Fruit fly (Drosophila melanogaster) whole organism, pupa: ENCODE measurements around the gene tant.
A peak's percentile ranks its signal among the peaks of the same experiment; 100 is the strongest.

Experiments
- CG10348 ChIP-seq: fragments of 200-800 bp; sonication (Bioruptor generic); IDR thresholded peaks from 2 replicates; pipeline ENCODE4 v1.3.6; 2022; ENCODE audit warnings: missing biosample characterization, missing genetic modification characterization
- CG12605 ChIP-seq: fragments of 200-800 bp; sonication (Bioruptor generic); IDR thresholded peaks from 2 replicates; pipeline ENCODE4 v1.3.6; 2022; ENCODE audit warnings: missing biosample characterization, missing genetic modification characterization
- CG13204 ChIP-seq: fragments of 200-800 bp; sonication (Bioruptor generic); optimal IDR thresholded peaks from 2 replicates; lab custom pipeline; 2018; ENCODE audit warnings: missing biosample characterization, mild to moderate bottlenecking, missing genetic modification characterization, moderate library complexity
- CG14655 ChIP-seq: fragments of 200-800 bp; sonication (Bioruptor generic); optimal IDR thresholded peaks from 3 replicates; lab custom pipeline; 2017; ENCODE audit warnings: mild to moderate bottlenecking, missing biosample characterization, missing genetic modification reagents, missing genetic modification characterization
- CG15710 ChIP-seq: fragments of 200-800 bp; sonication (Bioruptor generic); optimal IDR thresholded peaks from 2 replicates; lab custom pipeline; 2018; ENCODE audit warnings: missing biosample characterization, mild to moderate bottlenecking, missing genetic modification characterization, moderate library complexity
- CG17806 ChIP-seq: fragments of 200-800 bp; sonication (Bioruptor generic); optimal IDR thresholded peaks from 2 replicates; lab custom pipeline; 2018; ENCODE audit warnings: missing biosample characterization, mild to moderate bottlenecking, missing genetic modification characterization, moderate library complexity
- CG32121 ChIP-seq: fragments of 200-800 bp; sonication (Bioruptor generic); IDR thresholded peaks from 2 replicates; pipeline ENCODE4 v1.3.6; 2022; ENCODE audit warnings: missing biosample characterization, missing genetic modification characterization
- CG34367 ChIP-seq: fragments of 200-800 bp; sonication (Bioruptor generic); optimal IDR thresholded peaks from 2 replicates; lab custom pipeline; 2018; ENCODE audit warnings: missing biosample characterization, mild to moderate bottlenecking, missing genetic modification characterization
- CG4496 ChIP-seq: fragments of 200-800 bp; sonication (Bioruptor generic); IDR thresholded peaks from 3 replicates; pipeline ENCODE4 v1.3.6; 2022; ENCODE audit warnings: missing biosample characterization, missing genetic modification characterization
- CG8159 ChIP-seq: fragments of 200-800 bp; sonication (Bioruptor generic); optimal IDR thresholded peaks from 3 replicates; lab custom pipeline; 2018; ENCODE audit warnings: missing biosample characterization, mild to moderate bottlenecking, missing genetic modification characterization, moderate library complexity
- CG8301 ChIP-seq: fragments of 200-800 bp; sonication (Bioruptor generic); optimal IDR thresholded peaks from 2 replicates; lab custom pipeline; 2018; ENCODE audit warnings: missing biosample characterization, mild to moderate bottlenecking, missing genetic modification characterization
- CG9948 ChIP-seq: fragments of 200-800 bp; sonication (Bioruptor generic); optimal IDR thresholded peaks from 2 replicates; lab custom pipeline; 2018; ENCODE audit warnings: missing biosample characterization, mild to moderate bottlenecking, missing genetic modification characterization, moderate library complexity
- D1 ChIP-seq: fragments of 200-800 bp; sonication (Bioruptor generic); optimal IDR thresholded peaks from 2 replicates; lab custom pipeline; 2018; ENCODE audit warnings: missing biosample characterization, mild to moderate bottlenecking, missing genetic modification characterization, moderate library complexity
- EcR ChIP-seq: fragments of 200-800 bp; sonication (Bioruptor generic); optimal IDR thresholded peaks from 3 replicates; lab custom pipeline; 2019; ENCODE audit warnings: missing biosample characterization, missing genetic modification characterization, mild to moderate bottlenecking, moderate library complexity, missing genetic modification reagents
- Ets98B ChIP-seq: fragments of 200-800 bp; sonication (Bioruptor generic); IDR thresholded peaks from 2 replicates; pipeline ENCODE4 v1.3.6; 2022; ENCODE audit warnings: missing biosample characterization, missing genetic modification characterization
- Pif1A ChIP-seq: fragments of 200-800 bp; sonication (Bioruptor generic); optimal IDR thresholded peaks from 3 replicates; lab custom pipeline; 2016; ENCODE audit warnings: missing biosample characterization, missing genetic modification characterization
- Pif1B ChIP-seq: fragments of 200-800 bp; sonication (Bioruptor generic); optimal IDR thresholded peaks from 3 replicates; lab custom pipeline; 2016; ENCODE audit warnings: missing biosample characterization, missing genetic modification characterization
- Snoo ChIP-seq: fragments of 200-800 bp; sonication (Bioruptor generic); optimal IDR thresholded peaks from 3 replicates; lab custom pipeline; 2017; ENCODE audit warnings: missing biosample characterization, mild to moderate bottlenecking, missing genetic modification characterization, inconsistent platforms
- fd96Ca ChIP-seq: fragments of 200-800 bp; sonication (Bioruptor generic); IDR thresholded peaks from 3 replicates; pipeline ENCODE4 v1.3.6; 2022; ENCODE audit warnings: missing biosample characterization, missing genetic modification characterization
- gl ChIP-seq: fragments of 200-800 bp; sonication (Bioruptor generic); optimal IDR thresholded peaks from 2 replicates; lab custom pipeline; 2018; ENCODE audit warnings: missing biosample characterization, mild to moderate bottlenecking, missing genetic modification characterization
- rn ChIP-seq: fragments of 200-800 bp; sonication (Bioruptor generic); IDR thresholded peaks from 2 replicates; pipeline ENCODE4 v1.3.6; 2022; ENCODE audit warnings: missing biosample characterization, missing genetic modification characterization

Gene tant

DNA sequence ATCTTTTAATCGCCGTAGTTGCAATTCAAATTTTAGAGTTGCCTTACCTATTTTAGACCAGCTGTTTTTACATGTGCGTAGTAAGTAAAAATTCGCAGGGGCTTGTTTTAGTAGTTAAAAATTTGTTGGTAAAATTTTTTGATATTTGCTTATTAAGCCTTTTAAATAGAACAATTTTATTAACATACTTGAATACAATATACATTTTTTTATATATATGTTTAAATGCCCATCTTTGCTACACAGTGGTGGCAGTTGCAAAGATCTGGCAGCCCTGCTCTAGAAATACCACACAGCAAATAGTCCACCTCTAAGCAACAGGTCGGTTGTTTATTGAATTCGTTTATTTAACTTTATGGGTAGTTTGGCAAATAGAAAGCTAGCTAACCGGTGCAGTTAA is 39.8 kb downstream of the tant start, which contains the start of the genes CG10467 and loj:
TSS of gene CG10467 (minus strand) at position 51 of the 400 bp plus-strand sequence.
TSS of gene loj (plus strand) at position 291 of the 400 bp plus-strand sequence.
- peak; percentile 81 for TF ChIP-seq CG12605
- TF ChIP-seq CG13204: no peak
- peak; percentile 86 for TF ChIP-seq CG32121 (GFP tag; lab: Robert Waterston, UW)
- peak; percentile 87 for TF ChIP-seq CG10348
- peak; percentile 72 for TF ChIP-seq Pif1B (GFP tag; lab: Kevin White, UChicago)
- peak; percentile 91 for TF ChIP-seq CG8159 (tag; lab: Kevin White, UChicago)
- peak; percentile 95 for TF ChIP-seq rn (GFP tag; lab: Robert Waterston, UW)
- TF ChIP-seq CG34367 (tag; lab: Kevin White, UChicago): peak; percentile 85
- TF ChIP-seq CG4496: peak; percentile 96
- peak; percentile 88 for TF ChIP-seq Ets98B (GFP tag; lab: Robert Waterston, UW)
- peak; percentile 88 for TF ChIP-seq CG14655 (GFP tag; lab: Kevin White, UChicago)
- peak; percentile 88 for TF ChIP-seq CG15710 (tag; lab: Kevin White, UChicago)
- TF ChIP-seq CG8301 (tag; lab: Kevin White, UChicago): peak; percentile 82
- TF ChIP-seq fd96Ca (GFP tag; lab: Robert Waterston, UW): peak; percentile 87
- TF ChIP-seq Snoo (tag; lab: Kevin White, UChicago): peak; percentile 86
- peak; percentile 94 for TF ChIP-seq CG9948
- no peak for TF ChIP-seq EcR (GFP tag; lab: Kevin White, UChicago)
- peak; percentile 94 for TF ChIP-seq CG17806
- peak; percentile 74 for TF ChIP-seq Pif1A
- TF ChIP-seq D1 (tag; lab: Kevin White, UChicago): peak; percentile 78
- peak; percentile 37 for TF ChIP-seq gl (tag; lab: Kevin White, UChicago)

dm6 chr3L:6097270-6097669 is 42.3 kb downstream of the tant start, which contains the start of gene Ets65A:
TSS of gene Ets65A (plus strand) at chr3L:6097617.
- TF ChIP-seq CG12605 (no peak), CG9948 (no peak), CG8159 (tag; lab: Kevin White, UChicago) (no peak), CG4496 (no peak), CG17806 (no peak), CG8301 (tag; lab: Kevin White, UChicago) (no peak), rn (GFP tag; lab: Robert Waterston, UW) (no peak), fd96Ca (GFP tag; lab: Robert Waterston, UW) (no peak)

dm6 chr3L:6103658-6104057 is 48.7 kb downstream of the tant start:
- TF ChIP-seq EcR (GFP tag; lab: Kevin White, UChicago): no peak
- no peak for TF ChIP-seq CG8159 (tag; lab: Kevin White, UChicago)
- TF ChIP-seq Snoo (tag; lab: Kevin White, UChicago): no peak
- TF ChIP-seq gl (tag; lab: Kevin White, UChicago): no peak
- TF ChIP-seq fd96Ca (GFP tag; lab: Robert Waterston, UW): no peak
- TF ChIP-seq CG32121 (GFP tag; lab: Robert Waterston, UW): no peak
- no peak for TF ChIP-seq CG34367 (tag; lab: Kevin White, UChicago)
- no peak for TF ChIP-seq CG14655 (GFP tag; lab: Kevin White, UChicago)
- TF ChIP-seq CG13204: no peak
- no peak for TF ChIP-seq Pif1A
- TF ChIP-seq CG4496: no peak
- no peak for TF ChIP-seq CG17806
- no peak for TF ChIP-seq CG10348
- TF ChIP-seq rn (GFP tag; lab: Robert Waterston, UW): no peak
- no peak for TF ChIP-seq CG12605
- no peak for TF ChIP-seq CG15710 (tag; lab: Kevin White, UChicago)
- TF ChIP-seq Ets98B (GFP tag; lab: Robert Waterston, UW): no peak

- no peak for TF ChIP-seq Pif1A
- no peak for TF ChIP-seq D1 (tag; lab: Kevin White, UChicago)
- no peak for TF ChIP-seq CG13204
- TF ChIP-seq CG32121 (GFP tag; lab: Robert Waterston, UW): no peak
- TF ChIP-seq CG34367 (tag; lab: Kevin White, UChicago): no peak
- no peak for TF ChIP-seq Pif1B (GFP tag; lab: Kevin White, UChicago)
Measured at dm6 chr3L:6104551-6104950, 49.6 kb downstream of the tant start.

- no peak for TF ChIP-seq EcR (GFP tag; lab: Kevin White, UChicago)
- no peak for TF ChIP-seq Pif1A
- no peak for TF ChIP-seq Ets98B (GFP tag; lab: Robert Waterston, UW)
- no peak for TF ChIP-seq CG14655 (GFP tag; lab: Kevin White, UChicago)
- no peak for TF ChIP-seq CG8301 (tag; lab: Kevin White, UChicago)
- TF ChIP-seq fd96Ca (GFP tag; lab: Robert Waterston, UW): no peak
- TF ChIP-seq rn (GFP tag; lab: Robert Waterston, UW): no peak
- TF ChIP-seq CG32121 (GFP tag; lab: Robert Waterston, UW): no peak
- TF ChIP-seq CG10348: no peak
- no peak for TF ChIP-seq D1 (tag; lab: Kevin White, UChicago)
- no peak for TF ChIP-seq CG17806
- TF ChIP-seq Snoo (tag; lab: Kevin White, UChicago): no peak
- TF ChIP-seq CG9948: no peak
- no peak for TF ChIP-seq CG15710 (tag; lab: Kevin White, UChicago)
- TF ChIP-seq CG8159 (tag; lab: Kevin White, UChicago): no peak
- TF ChIP-seq CG34367 (tag; lab: Kevin White, UChicago): no peak
- no peak for TF ChIP-seq CG13204
- TF ChIP-seq CG4496: no peak
Measured at dm6 chr3L:6105435-6105834, 50.5 kb downstream of the tant start.
